In genomic region chrV:18462365-18462837, ce11 we compare ENCODE assay signal across 6 worm cellular contexts.
TF ChIP-seq lines count a peak whose summit lies in the region.

ZK228.4 (plus strand) TSS chrV:18462787.

TF ChIP-seq in whole organism, L1 larva, 84 proteins besides CTCF, POLR2A, EP300 and RAD21:
- peak; percentile 55 for TF ChIP-seq elt-2 (tag; optimal IDR thresholded peaks at IDR 0.05; lab: Kevin White, UChicago)
- no peak for TF ChIP-seq ces-1 (GFP tag; optimal IDR thresholded peaks at IDR 0.05; lab: Kevin White, UChicago)
- TF ChIP-seq pqm-1 (tag; optimal IDR thresholded peaks at IDR 0.05; lab: Kevin White, UChicago), result peak; percentile 6

TF ChIP-seq in whole organism, L2 larva, 48 proteins besides CTCF, POLR2A, EP300 and RAD21:
- TF ChIP-seq gmeb-1 (tag; optimal IDR thresholded peaks at IDR 0.05; lab: Kevin White, UChicago) (peak; percentile 9), lin-13 (GFP tag; optimal IDR thresholded peaks at IDR 0.05; lab: Kevin White, UChicago) (no peak), fos-1 (tag; optimal IDR thresholded peaks at IDR 0.05; lab: Kevin White, UChicago) (peak; percentile 63), nhr-237 (tag; optimal IDR thresholded peaks at IDR 0.05; lab: Kevin White, UChicago) (no peak), nhr-129 (tag; optimal IDR thresholded peaks at IDR 0.05; lab: Kevin White, UChicago) (no peak)

TF ChIP-seq in whole organism, L3 larva, 47 proteins besides CTCF, POLR2A, EP300 and RAD21:
- TF ChIP-seq nhr-67 (tag; optimal IDR thresholded peaks at IDR 0.05; lab: Kevin White, UChicago) (no peak), daf-12 (tag; optimal IDR thresholded peaks at IDR 0.05; lab: Kevin White, UChicago) (no peak), ceh-28 (tag; optimal IDR thresholded peaks at IDR 0.05; lab: Kevin White, UChicago) (peak; percentile 21), elt-2 (tag; optimal IDR thresholded peaks at IDR 0.05; lab: Kevin White, UChicago) (peak; percentile 86), pqm-1 (tag; optimal IDR thresholded peaks at IDR 0.05; lab: Kevin White, UChicago) (peak; percentile 13), nhr-43 (tag; optimal IDR thresholded peaks at IDR 0.05; lab: Kevin White, UChicago; ENCODE audit: poor library complexity, severe bottlenecking) (no peak)

TF ChIP-seq in whole organism, L4 larva, 104 proteins besides CTCF, POLR2A, EP300 and RAD21:
- TF ChIP-seq snpc-1.2 (GFP tag; IDR thresholded peaks at IDR 0.05; lab: Robert Waterston, UW) (no peak), php-3 (GFP tag; IDR thresholded peaks at IDR 0.05; lab: Robert Waterston, UW) (0 out of 2 replicates have a peak, but pooled peaks have one; percentile 23), nhr-28 (tag; optimal IDR thresholded peaks at IDR 0.05; lab: Kevin White, UChicago) (peak; percentile 54), ceh-32 (tag; optimal IDR thresholded peaks at IDR 0.05; lab: Kevin White, UChicago; ENCODE audit: poor library complexity) (no peak), pqm-1 (tag; optimal IDR thresholded peaks at IDR 0.05; lab: Kevin White, UChicago) (peak; percentile 70), dve-1 (tag; optimal IDR thresholded peaks at IDR 0.05; lab: Kevin White, UChicago; ENCODE audit: insufficient read depth) (peak; percentile 3), fos-1 (tag; optimal IDR thresholded peaks at IDR 0.05; lab: Kevin White, UChicago) (no peak), zfp-2 (tag; optimal IDR thresholded peaks at IDR 0.05; lab: Kevin White, UChicago) (no peak), daf-16 (GFP tag; optimal IDR thresholded peaks at IDR 0.05; lab: Kevin White, UChicago) (no peak), daf-16 (tag; optimal IDR thresholded peaks at IDR 0.05; lab: Kevin White, UChicago) (peak; percentile 18), dpl-1 (GFP tag; optimal IDR thresholded peaks at IDR 0.05; lab: Kevin White, UChicago) (no peak), mdl-1 (tag; optimal IDR thresholded peaks at IDR 0.05; lab: Kevin White, UChicago) (no peak), cey-2 (tag; optimal IDR thresholded peaks at IDR 0.05; lab: Kevin White, UChicago; ENCODE audit: borderline replicate concordance, insufficient read depth) (no peak), lim-7 (GFP tag; IDR thresholded peaks at IDR 0.05; lab: Robert Waterston, UW) (no peak)

TF ChIP-seq in whole organism, late embryonic, 69 proteins besides CTCF, POLR2A, EP300 and RAD21:
- no peak for TF ChIP-seq unc-3 (GFP tag; conservative IDR thresholded peaks at IDR 0.05; lab: Robert Waterston, UW)
- no peak for TF ChIP-seq unc-3 (tag; optimal IDR thresholded peaks at IDR 0.05; lab: Kevin White, UChicago)
- no peak for TF ChIP-seq pros-1 (tag; optimal IDR thresholded peaks at IDR 0.05; lab: Kevin White, UChicago)
- peak; percentile 2 for TF ChIP-seq elt-2 (tag; optimal IDR thresholded peaks at IDR 0.05; lab: Kevin White, UChicago)
- no peak for TF ChIP-seq syd-9 (tag; optimal IDR thresholded peaks at IDR 0.05; lab: Kevin White, UChicago)
- no peak for TF ChIP-seq F13H6.1 (tag; optimal IDR thresholded peaks at IDR 0.05; lab: Kevin White, UChicago)
- TF ChIP-seq ceh-19 (GFP tag; optimal IDR thresholded peaks at IDR 0.05; lab: Kevin White, UChicago), result no peak

TF ChIP-seq in whole organism, young adult, 124 proteins besides CTCF, POLR2A, EP300 and RAD21:
- TF ChIP-seq ceh-79 (tag; optimal IDR thresholded peaks at IDR 0.05; lab: Kevin White, UChicago) (no peak), nhr-80 (tag; optimal IDR thresholded peaks at IDR 0.05; lab: Kevin White, UChicago) (peak; percentile 38)
